Worm (Caenorhabditis elegans): ENCODE results near the gene aqp-5.

ce11 chrV:10464746-10465145 lies 26.8 kb upstream of the aqp-5 start:
- TF ChIP-seq unc-62 (GFP tag; optimal IDR thresholded peaks at IDR 0.05) (no peak), F49E8.2 (tag; optimal IDR thresholded peaks at IDR 0.05; ENCODE audit: insufficient read depth) (no peak), egrh-3 (GFP tag; IDR thresholded peaks at IDR 0.05) (no peak), mel-28 (tag; optimal IDR thresholded peaks at IDR 0.05; ENCODE audit: borderline replicate concordance) (no peak), ztf-3 (GFP tag; optimal IDR thresholded peaks at IDR 0.05) (no peak), Y56A3A.18 (GFP tag; IDR thresholded peaks at IDR 0.05) (no peak), Y53G8AR.9 (GFP tag; conservative IDR thresholded peaks at IDR 0.05) (no peak)
